Fruit fly (Drosophila melanogaster) whole organism, embryonic: ENCODE results near the gene Grx5.

Experiments used
- B-H1 ChIP-seq: fragments of 200-800 bp; sonication (Bioruptor generic); IDR thresholded peaks from 3 replicates; pipeline ENCODE4 v1.3.6; 2022; ENCODE audit warnings: missing biosample characterization, missing genetic modification characterization
- Blimp-1 ChIP-seq: fragments of 200-800 bp; sonication (Bioruptor generic); optimal IDR thresholded peaks from 3 replicates; lab custom pipeline; 2018; ENCODE audit warnings: missing biosample characterization, missing genetic modification characterization, mild to moderate bottlenecking, moderate library complexity, missing genetic modification reagents
- Bteb2 ChIP-seq: fragments of 200-800 bp; sonication (Bioruptor generic); optimal IDR thresholded peaks from 2 replicates; lab custom pipeline; 2016; ENCODE audit warnings: missing biosample characterization, missing genetic modification characterization
- CG1024 ChIP-seq: fragments of 200-800 bp; sonication (Bioruptor generic); IDR thresholded peaks from 2 replicates; pipeline ENCODE4 v1.3.6; 2022; ENCODE audit warnings: missing biosample characterization, missing genetic modification characterization
- CG13123 ChIP-seq: fragments of 200-800 bp; sonication (Bioruptor generic); optimal IDR thresholded peaks from 2 replicates; lab custom pipeline; 2016; ENCODE audit warnings: missing biosample characterization, missing genetic modification characterization
- CG17186 ChIP-seq: fragments of 200-800 bp; sonication (Bioruptor generic); optimal IDR thresholded peaks from 3 replicates; lab custom pipeline; 2017; ENCODE audit warnings: missing biosample characterization, missing genetic modification reagents, missing genetic modification characterization
- CG17359 ChIP-seq: fragments of 200-800 bp; sonication (Bioruptor generic); optimal IDR thresholded peaks from 3 replicates; lab custom pipeline; 2018; ENCODE audit warnings: missing biosample characterization, mild to moderate bottlenecking, missing genetic modification characterization, moderate library complexity
- CG17361 ChIP-seq: fragments of 200-800 bp; sonication (Bioruptor generic); IDR thresholded peaks from 3 replicates; pipeline ENCODE4 v1.3.6; 2022; ENCODE audit warnings: missing biosample characterization, missing genetic modification characterization
- CG1832 ChIP-seq: fragments of 200-800 bp; sonication (Bioruptor generic); optimal IDR thresholded peaks from 2 replicates; lab custom pipeline; 2017; ENCODE audit warnings: missing biosample characterization, mild to moderate bottlenecking, missing genetic modification characterization, inconsistent platforms
- CG31441 ChIP-seq: fragments of 200-800 bp; sonication (Bioruptor generic); IDR thresholded peaks from 2 replicates; pipeline ENCODE4 v1.3.6; 2022; ENCODE audit warnings: missing biosample characterization, missing genetic modification characterization
- CG32767 ChIP-seq: fragments of 200-800 bp; sonication (Bioruptor generic); IDR thresholded peaks from 2 replicates; pipeline ENCODE4 v1.3.6; 2022; ENCODE audit warnings: missing biosample characterization, missing genetic modification characterization
- CG3407 ChIP-seq: fragments of 200-800 bp; sonication (Bioruptor generic); optimal IDR thresholded peaks from 2 replicates; lab custom pipeline; 2018; ENCODE audit warnings: missing biosample characterization, mild to moderate bottlenecking, missing genetic modification characterization
- CG4360 ChIP-seq: fragments of 200-800 bp; sonication (Bioruptor generic); IDR thresholded peaks from 2 replicates; pipeline ENCODE4 v1.3.6; 2022; ENCODE audit warnings: missing biosample characterization, missing genetic modification characterization
- CG5245 ChIP-seq: fragments of 200-800 bp; sonication (Bioruptor generic); optimal IDR thresholded peaks from 3 replicates; lab custom pipeline; 2016; ENCODE audit warnings: missing biosample characterization, missing genetic modification characterization
- CG8290 ChIP-seq, 3 experiments: fragments of 200-800 bp; sonication (Bioruptor generic); optimal IDR thresholded peaks; 2 replicates each; lab custom pipeline; 2016 to 2019; ENCODE audit warnings: missing biosample characterization in 3 of 3, missing genetic modification characterization in 3 of 3, mild to moderate bottlenecking in 2 of 3, moderate library complexity in 1 of 3
- CoRest ChIP-seq: fragments of 200-800 bp; sonication (Bioruptor generic); optimal IDR thresholded peaks from 3 replicates; lab custom pipeline; 2018; ENCODE audit warnings: missing biosample characterization, mild to moderate bottlenecking, missing genetic modification characterization, moderate library complexity
- D19A ChIP-seq: fragments of 200-800 bp; optimal IDR thresholded peaks from 3 replicates; lab custom pipeline; 2019; ENCODE audit warnings: missing biosample characterization, mild to moderate bottlenecking, missing genetic modification characterization, moderate library complexity
- Dfd ChIP-seq, 2 experiments: fragments of >200 bp; optimal IDR thresholded peaks; 2 replicates each; lab custom pipeline; 2017; ENCODE audit warnings: missing biosample characterization in 2 of 2, missing genetic modification characterization in 2 of 2
- Dip3 ChIP-seq: fragments of 200-800 bp; sonication (Bioruptor generic); optimal IDR thresholded peaks from 3 replicates; lab custom pipeline; 2016; ENCODE audit warnings: missing biosample characterization, missing genetic modification characterization
- Gug ChIP-seq: fragments of 200-800 bp; sonication (Bioruptor generic); IDR thresholded peaks from 4 replicates; pipeline ENCODE4 v1.3.6; 2022; ENCODE audit warnings: missing biosample characterization, missing genetic modification characterization
- Opbp ChIP-seq: fragments of 200-800 bp; sonication (Bioruptor generic); IDR thresholded peaks from 3 replicates; pipeline ENCODE4 v1.3.6; 2022; ENCODE audit warnings: missing biosample characterization, missing genetic modification characterization; ENCODE audit not compliant: partially characterized antibody
- Stat92E ChIP-seq, 3 experiments: fragments of >200 bp in 2 of 3; fragments of 200-800 bp in 1 of 3; sonication (Bioruptor generic) in 1 of 3; optimal IDR thresholded peaks; 2 replicates each; lab custom pipeline; 2017 to 2019; ENCODE audit warnings: missing biosample characterization in 3 of 3, missing genetic modification characterization in 3 of 3, mild to moderate bottlenecking in 1 of 3, moderate library complexity in 1 of 3
- amos ChIP-seq: fragments of 200-800 bp; sonication (Bioruptor generic); IDR thresholded peaks from 2 replicates; pipeline ENCODE4 v1.3.6; 2022; ENCODE audit warnings: missing biosample characterization, missing genetic modification characterization; ENCODE audit not compliant: partially characterized antibody
- bbx ChIP-seq: fragments of 200-800 bp; sonication (Bioruptor generic); IDR thresholded peaks from 2 replicates; pipeline ENCODE4 v1.3.6; 2022; ENCODE audit warnings: missing biosample characterization, missing genetic modification characterization; ENCODE audit not compliant: partially characterized antibody
- bigmax ChIP-seq: fragments of 200-800 bp; sonication (Bioruptor generic); optimal IDR thresholded peaks from 2 replicates; lab custom pipeline; 2018; ENCODE audit warnings: missing biosample characterization, mild to moderate bottlenecking, missing genetic modification characterization
- chif ChIP-seq, 2 experiments: fragments of 200-800 bp; sonication (Bioruptor generic); optimal IDR thresholded peaks; 3 replicates each; lab custom pipeline; 2016; ENCODE audit warnings: missing biosample characterization in 2 of 2, missing genetic modification characterization in 2 of 2
- crp ChIP-seq, 2 experiments: fragments of 200-800 bp; sonication (Bioruptor generic); optimal IDR thresholded peaks; 2 replicates in 1 of 2; 3 replicates in 1 of 2; lab custom pipeline; 2017; ENCODE audit warnings: missing biosample characterization in 2 of 2, missing genetic modification characterization in 2 of 2, mild to moderate bottlenecking in 1 of 2, moderate library complexity in 1 of 2
- dimm ChIP-seq: fragments of 200-800 bp; sonication (Bioruptor generic); IDR thresholded peaks from 2 replicates; pipeline ENCODE4 v1.3.6; 2022; ENCODE audit warnings: missing biosample characterization, missing genetic modification characterization
- fru ChIP-seq: fragments of >200 bp; optimal IDR thresholded peaks from 2 replicates; lab custom pipeline; 2017
- ftz-f1 ChIP-seq: fragments of 200-800 bp; sonication (Bioruptor generic); optimal IDR thresholded peaks from 2 replicates; lab custom pipeline; 2016; ENCODE audit warnings: missing biosample characterization, missing genetic modification characterization
- hbn ChIP-seq: fragments of 200-800 bp; sonication (Bioruptor generic); IDR thresholded peaks from 2 replicates; pipeline ENCODE4 v1.3.6; 2022; ENCODE audit warnings: missing biosample characterization, missing genetic modification characterization; ENCODE audit not compliant: partially characterized antibody
- inv ChIP-seq: fragments of 200-800 bp; sonication (Bioruptor generic); IDR thresholded peaks from 2 replicates; pipeline ENCODE4 v1.3.6; 2022; ENCODE audit warnings: missing biosample characterization, missing genetic modification characterization; ENCODE audit not compliant: partially characterized antibody
- lab ChIP-seq: fragments of 200-800 bp; sonication (Bioruptor generic); optimal IDR thresholded peaks from 3 replicates; lab custom pipeline; 2017; ENCODE audit warnings: missing biosample characterization, missing genetic modification characterization, mild to moderate bottlenecking, moderate library complexity, missing genetic modification reagents
- ranshi ChIP-seq: fragments of 200-800 bp; sonication (Bioruptor generic); IDR thresholded peaks from 2 replicates; pipeline ENCODE4 v1.3.6; 2022; ENCODE audit warnings: missing biosample characterization, missing genetic modification characterization
- repo ChIP-seq: fragments of 200-800 bp; sonication (Bioruptor generic); optimal IDR thresholded peaks from 2 replicates; lab custom pipeline; 2016; ENCODE audit warnings: missing biosample characterization, missing genetic modification characterization
- row ChIP-seq: fragments of 200-800 bp; sonication (Bioruptor generic); IDR thresholded peaks from 3 replicates; pipeline ENCODE4 v1.3.6; 2022; ENCODE audit warnings: missing biosample characterization, missing genetic modification characterization
- sc ChIP-seq, 3 experiments: fragments of >200 bp in 2 of 3; fragments of 200-800 bp in 1 of 3; sonication (Bioruptor generic) in 1 of 3; optimal IDR thresholded peaks; 2 replicates in 2 of 3; 3 replicates in 1 of 3; lab custom pipeline; 2017; ENCODE audit warnings: mild to moderate bottlenecking in 1 of 3, missing biosample characterization in 1 of 3, missing genetic modification characterization in 1 of 3, missing genetic modification reagents in 1 of 3
- sens ChIP-seq: fragments of 200-800 bp; sonication (Bioruptor generic); peaks from one replicate; lab custom pipeline; 2016; ENCODE audit warnings: missing biosample characterization, missing genetic modification characterization
- sisA ChIP-seq: fragments of 200-800 bp; sonication (Bioruptor generic); IDR thresholded peaks from 2 replicates; pipeline ENCODE4 v1.3.6; 2022; ENCODE audit warnings: missing biosample characterization, missing genetic modification characterization
- sna ChIP-seq: fragments of 200-800 bp; sonication (Bioruptor generic); IDR thresholded peaks from 2 replicates; pipeline ENCODE4 v1.3.6; 2022; ENCODE audit warnings: missing biosample characterization, missing genetic modification characterization; ENCODE audit not compliant: partially characterized antibody
- ssp ChIP-seq: fragments of 200-800 bp; sonication (Bioruptor generic); IDR thresholded peaks from 2 replicates; pipeline ENCODE4 v1.3.6; 2022; ENCODE audit warnings: missing biosample characterization, missing genetic modification characterization
- usp ChIP-seq: fragments of >200 bp; optimal IDR thresholded peaks from 2 replicates; lab custom pipeline; 2017; ENCODE audit warnings: missing biosample characterization, missing genetic modification characterization
- zen2 ChIP-seq: fragments of 200-800 bp; sonication (Bioruptor generic); IDR thresholded peaks from 3 replicates; pipeline ENCODE4 v1.3.6; 2022; ENCODE audit warnings: missing biosample characterization, missing genetic modification characterization; ENCODE audit not compliant: partially characterized antibody

Gene Grx5

dm6 chrX:14831713-14832561, 6.1 kb downstream of the Grx5 start, which contains the start of gene CG14408 (continued):
- no peak for TF ChIP-seq CG1832 (GFP tag; lab: Kevin White, UChicago)
- TF ChIP-seq chif (GFP tag; optimal IDR thresholded peaks at IDR 0.05; lab: Kevin White, UChicago) = no peak
- peak; percentile 30; the same call in 1 of the 2 replicates for TF ChIP-seq hbn (GFP tag; lab: Robert Waterston, UW)
- peak; percentile 54 for TF ChIP-seq sna (GFP tag; lab: Robert Waterston, UW)
- TF ChIP-seq B-H1 (GFP tag; lab: Robert Waterston, UW) = no peak
- TF ChIP-seq repo (GFP tag; lab: Kevin White, UChicago) = no peak
- peak in 1 of 2 experiments; percentile 75 for TF ChIP-seq crp (GFP tag; optimal IDR thresholded peaks at IDR 0.05; lab: Kevin White, UChicago)
- no peak for TF ChIP-seq CG8290 (GFP tag; optimal IDR thresholded peaks at IDR 0.05; lab: Kevin White, UChicago)
- TF ChIP-seq CG8290 (tag; optimal IDR thresholded peaks at IDR 0.05; lab: Kevin White, UChicago) = peak in 1 of 2 experiments; percentile 2
- TF ChIP-seq zen2 = peak; percentile 40; the same call in 1 of the 3 replicates
- TF ChIP-seq Dfd (GFP tag; optimal IDR thresholded peaks at IDR 0.05; lab: Kevin White, UChicago) = no peak
- TF ChIP-seq CG32767 (GFP tag; lab: Robert Waterston, UW) = no peak
- TF ChIP-seq sisA = no peak
- TF ChIP-seq usp (GFP tag; lab: Kevin White, UChicago) = no peak
- TF ChIP-seq ssp (GFP tag; lab: Robert Waterston, UW) = 0 out of 2 replicates have a peak, but pooled peaks have one; percentile 13
- TF ChIP-seq fru (lab: Kevin White, UChicago) = no peak
- TF ChIP-seq CG31441 = 0 out of 2 replicates have a peak, but pooled peaks have one; percentile 46
- TF ChIP-seq bbx (GFP tag; lab: Robert Waterston, UW) = peak; percentile 23; the same call in 1 of the 2 replicates
- peak; percentile 66; the same call in 1 of the 2 replicates for TF ChIP-seq amos (GFP tag; lab: Robert Waterston, UW)
- peak; percentile 6 for TF ChIP-seq Blimp-1 (GFP tag; lab: Kevin White, UChicago)
- TF ChIP-seq Opbp (GFP tag; lab: Robert Waterston, UW) = 0 out of 3 replicates have a peak, but pooled peaks have one; percentile 31
- peak; percentile 28; the same call in 2 of the 3 replicates for TF ChIP-seq CG17361 (GFP tag; lab: Robert Waterston, UW)
- peak; percentile 28; the same call in 1 of the 2 replicates for TF ChIP-seq inv
- TF ChIP-seq CG17359 (tag; lab: Kevin White, UChicago) = peak; percentile 2

dm6 chrX:14827643-14828042, 10.4 kb downstream of the Grx5 start:
- TF ChIP-seq Gug (GFP tag; lab: Robert Waterston, UW) (no peak), hbn (GFP tag; lab: Robert Waterston, UW) (no peak), row (GFP tag; lab: Robert Waterston, UW) (0 out of 3 replicates have a peak, but pooled peaks have one; percentile 17), CG4360 (peak; percentile 88), sens (GFP tag; lab: Kevin White, UChicago) (peak; percentile 22), D19A (peak; percentile 19)

dm6 chrX:14825922-14826617, 11.9 kb downstream of the Grx5 start, which contains the start of gene rut:
TSS of gene rut (minus strand) at chrX:14826073.
- TF ChIP-seq bigmax (GFP tag; lab: Kevin White, UChicago) (no peak), Stat92E (GFP tag; optimal IDR thresholded peaks at IDR 0.05; lab: Kevin White, UChicago) (no peak), Bteb2 (GFP tag; lab: Kevin White, UChicago) (no peak), CG13123 (GFP tag; lab: Kevin White, UChicago) (no peak), Dip3 (GFP tag; lab: Kevin White, UChicago) (no peak), CG3407 (GFP tag; lab: Kevin White, UChicago) (no peak), lab (GFP tag; lab: Kevin White, UChicago) (peak; percentile 39), dimm (GFP tag; lab: Robert Waterston, UW) (no peak), ftz-f1 (GFP tag; lab: Kevin White, UChicago) (peak; percentile 4), CoRest (peak; percentile 20), ranshi (GFP tag; lab: Robert Waterston, UW) (no peak), sc (optimal IDR thresholded peaks at IDR 0.05; lab: Kevin White, UChicago) (no peak), sc (GFP tag; optimal IDR thresholded peaks at IDR 0.05; lab: Kevin White, UChicago) (no peak), sens (GFP tag; lab: Kevin White, UChicago) (peak; percentile 34), CG5245 (GFP tag; lab: Kevin White, UChicago) (no peak), CG17186 (GFP tag; lab: Kevin White, UChicago) (no peak), amos (GFP tag; lab: Robert Waterston, UW) (peak; percentile 96), CG1024 (GFP tag; lab: Robert Waterston, UW) (no peak)
